Worm (Caenorhabditis elegans) whole organism, mixed stage, embryonic: ENCODE results near the gene exos-1.
A peak's percentile ranks its signal among the peaks of the same experiment; 100 is the strongest.

Experiments used
- M03D4.4 ChIP-seq: sonication (generic microtip); optimal IDR thresholded peaks from 2 replicates; lab custom pipeline; 2017; ENCODE audit warnings: mild to moderate bottlenecking, missing genetic modification characterization, missing compliant biosample characterization
- bed-3 ChIP-seq: fragments of 200-800 bp; sonication (Bioruptor generic); optimal IDR thresholded peaks from 3 replicates; lab custom pipeline; 2018; ENCODE audit warnings: mild to moderate bottlenecking, missing genetic modification characterization, moderate library complexity, missing compliant biosample characterization
- blmp-1 ChIP-seq: fragments of 150-350 bp; optimal IDR thresholded peaks from 2 replicates; lab custom pipeline; 2014; ENCODE audit warnings: missing biosample characterization, missing genetic modification characterization
- ceh-39 ChIP-seq: fragments of 150-350 bp; optimal IDR thresholded peaks from 2 replicates; lab custom pipeline; 2014; ENCODE audit warnings: missing biosample characterization, missing genetic modification characterization
- ceh-43 ChIP-seq: fragments of 200-800 bp; sonication (Bioruptor generic); optimal IDR thresholded peaks from 2 replicates; lab custom pipeline; 2018; ENCODE audit warnings: mild to moderate bottlenecking, missing genetic modification characterization, moderate library complexity, missing compliant biosample characterization
- ceh-83 ChIP-seq: fragments of 200-800 bp; sonication (Bioruptor generic); optimal IDR thresholded peaks from 2 replicates; lab custom pipeline; 2018; ENCODE audit warnings: mild to moderate bottlenecking, missing genetic modification characterization, missing compliant biosample characterization
- ces-1 ChIP-seq: fragments of 150-350 bp; optimal IDR thresholded peaks from 2 replicates; lab custom pipeline; 2014; ENCODE audit warnings: missing biosample characterization, missing genetic modification reagents, missing genetic modification characterization
- cnd-1 ChIP-seq: fragments of 200-800 bp; sonication (Bioruptor generic); optimal IDR thresholded peaks from 2 replicates; lab custom pipeline; 2018; ENCODE audit warnings: mild to moderate bottlenecking, missing genetic modification characterization, missing compliant biosample characterization
- elt-1 ChIP-seq: sonication (generic microtip); optimal IDR thresholded peaks from 2 replicates; lab custom pipeline; 2017; ENCODE audit warnings: missing genetic modification characterization, mild to moderate bottlenecking, missing compliant biosample characterization, antibody characterized with exemption, moderate library complexity, borderline replicate concordance; ENCODE audit not compliant: insufficient read depth
- elt-3 ChIP-seq: fragments of 150-350 bp; optimal IDR thresholded peaks from 2 replicates; lab custom pipeline; 2014; ENCODE audit warnings: missing biosample characterization, missing genetic modification characterization
- ham-2 ChIP-seq: fragments of 200-800 bp; sonication (Bioruptor generic); optimal IDR thresholded peaks from 2 replicates; lab custom pipeline; 2018; ENCODE audit warnings: mild to moderate bottlenecking, missing genetic modification characterization, missing compliant biosample characterization
- lin-32 ChIP-seq: fragments of 200-800 bp; sonication (Bioruptor generic); optimal IDR thresholded peaks from 2 replicates; lab custom pipeline; 2018; ENCODE audit warnings: mild to moderate bottlenecking, missing genetic modification characterization, missing compliant biosample characterization
- lsy-2 ChIP-seq: fragments of 150-350 bp; optimal IDR thresholded peaks from 2 replicates; lab custom pipeline; 2014; ENCODE audit warnings: missing biosample characterization, missing genetic modification characterization
- mab-5 ChIP-seq: fragments of 150-350 bp; optimal IDR thresholded peaks from 2 replicates; lab custom pipeline; 2014; ENCODE audit warnings: missing biosample characterization, missing genetic modification characterization
- mep-1 ChIP-seq: fragments of 150-350 bp; optimal IDR thresholded peaks from 2 replicates; lab custom pipeline; 2017; ENCODE audit warnings: missing biosample characterization, missing genetic modification reagents, missing genetic modification characterization, inconsistent platforms
- mls-2 ChIP-seq: sonication (generic microtip); optimal IDR thresholded peaks from 2 replicates; lab custom pipeline; 2016; ENCODE audit warnings: mild to moderate bottlenecking, missing genetic modification characterization, moderate library complexity, missing compliant biosample characterization
- nhr-12 ChIP-seq: fragments of 150-350 bp; optimal IDR thresholded peaks from 2 replicates; lab custom pipeline; 2014; ENCODE audit warnings: missing biosample characterization, missing genetic modification characterization
- nhr-237 ChIP-seq: fragments of 150-350 bp; optimal IDR thresholded peaks from 2 replicates; lab custom pipeline; 2014; ENCODE audit warnings: missing biosample characterization, missing genetic modification characterization
- nhr-28 ChIP-seq: fragments of 150-350 bp; optimal IDR thresholded peaks from 2 replicates; lab custom pipeline; 2014; ENCODE audit warnings: missing biosample characterization, missing genetic modification characterization
- nhr-76 ChIP-seq: sonication (generic microtip); optimal IDR thresholded peaks from 2 replicates; lab custom pipeline; 2017; ENCODE audit warnings: missing biosample characterization, missing genetic modification characterization
- pha-4 ChIP-seq: fragments of 150-350 bp; optimal IDR thresholded peaks from 2 replicates; lab custom pipeline; 2018; ENCODE audit warnings: missing biosample characterization, missing genetic modification reagents, missing genetic modification characterization
- sem-2 ChIP-seq: fragments of 200-800 bp; sonication (Bioruptor generic); optimal IDR thresholded peaks from 2 replicates; lab custom pipeline; 2018; ENCODE audit warnings: mild to moderate bottlenecking, missing genetic modification characterization, missing compliant biosample characterization
- snpc-4 ChIP-seq: fragments of 150-350 bp; optimal IDR thresholded peaks from 2 replicates; lab custom pipeline; 2014; ENCODE audit warnings: missing biosample characterization, missing genetic modification characterization
- sptf-1 ChIP-seq: sonication (generic microtip); optimal IDR thresholded peaks from 2 replicates; lab custom pipeline; 2017; ENCODE audit warnings: mild to moderate bottlenecking, missing genetic modification characterization, moderate library complexity, missing compliant biosample characterization
- tbx-8 ChIP-seq: fragments of 200-800 bp; sonication (Bioruptor generic); optimal IDR thresholded peaks from 2 replicates; lab custom pipeline; 2018; ENCODE audit warnings: mild to moderate bottlenecking, missing genetic modification characterization, moderate library complexity, missing compliant biosample characterization
- unc-120 ChIP-seq: sonication (generic microtip); optimal IDR thresholded peaks from 2 replicates; lab custom pipeline; 2017; ENCODE audit warnings: missing genetic modification characterization, missing compliant biosample characterization; ENCODE audit not compliant: poor library complexity, severe bottlenecking
- unc-39 ChIP-seq: fragments of 150-350 bp; optimal IDR thresholded peaks from 2 replicates; lab custom pipeline; 2014; ENCODE audit warnings: missing biosample characterization, missing genetic modification characterization
- unc-62 ChIP-seq: fragments of 150-350 bp; optimal IDR thresholded peaks from 2 replicates; lab custom pipeline; 2014; ENCODE audit warnings: missing biosample characterization, missing genetic modification reagents, missing genetic modification characterization
- zip-8 ChIP-seq: fragments of 150-350 bp; optimal IDR thresholded peaks from 2 replicates; lab custom pipeline; 2014; ENCODE audit warnings: missing biosample characterization, missing genetic modification characterization

The exos-1 gene

DNA sequence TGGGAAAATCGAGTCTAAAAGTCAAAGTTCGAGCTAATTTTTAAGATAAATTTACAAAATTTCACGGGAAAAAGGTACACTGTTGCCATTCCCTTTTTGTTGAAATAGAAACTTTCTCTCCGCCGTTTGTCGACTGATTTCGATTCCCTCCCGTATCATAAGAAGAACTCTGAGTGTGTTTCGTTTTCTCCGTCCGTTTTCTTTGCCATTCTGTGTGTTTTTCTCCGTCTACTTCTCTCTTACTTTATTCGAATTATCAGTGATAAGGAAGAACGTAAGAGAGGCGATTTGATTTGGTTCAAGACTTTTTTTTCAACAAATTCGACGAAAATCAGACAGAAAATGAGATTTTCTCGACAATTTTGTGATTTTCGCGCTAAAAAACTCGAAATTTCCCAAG is 37.7 kb downstream of the exos-1 start:
- TF ChIP-seq nhr-28 (tag; lab: Kevin White, UChicago) (no peak), nhr-76 (no peak), blmp-1 (tag; lab: Kevin White, UChicago) (no peak), unc-62 (no peak), mab-5 (tag; lab: Kevin White, UChicago) (no peak), sem-2 (GFP tag; lab: Kevin White, UChicago) (no peak), M03D4.4 (tag; lab: Kevin White, UChicago) (no peak), elt-1 (tag; lab: Kevin White, UChicago) (no peak), lsy-2 (tag; lab: Kevin White, UChicago) (no peak), cnd-1 (tag; lab: Kevin White, UChicago) (no peak), elt-3 (tag; lab: Kevin White, UChicago) (no peak), pha-4 (tag; lab: Kevin White, UChicago) (no peak), nhr-237 (no peak), unc-120 (tag; lab: Kevin White, UChicago) (no peak), zip-8 (tag; lab: Kevin White, UChicago) (no peak)

DNA sequence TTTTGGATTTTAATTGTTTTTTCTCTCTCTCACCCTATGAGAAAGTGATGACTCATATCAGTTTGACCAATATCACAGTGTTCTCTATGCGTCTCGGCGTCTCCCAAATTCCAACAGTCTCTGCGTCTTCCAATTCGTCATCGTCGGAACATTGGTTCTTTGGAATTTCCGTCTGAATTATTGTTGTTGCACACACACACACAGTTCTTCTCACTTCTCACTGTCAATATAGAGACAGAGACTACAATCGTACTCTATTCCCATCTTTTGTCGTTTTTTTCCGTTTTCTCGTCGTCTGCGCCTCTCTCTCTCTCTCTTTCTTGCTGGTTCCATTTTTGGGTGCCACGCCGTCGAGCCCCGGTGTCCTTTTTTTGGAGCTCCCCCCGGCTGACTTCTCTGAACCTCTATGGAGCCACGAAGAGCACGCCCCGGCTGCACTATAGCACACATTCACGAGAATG is 41.8 kb downstream of the exos-1 start:
- TF ChIP-seq blmp-1 (tag; lab: Kevin White, UChicago) (no peak), ces-1 (GFP tag; lab: Kevin White, UChicago) (no peak), zip-8 (tag; lab: Kevin White, UChicago) (no peak), elt-1 (tag; lab: Kevin White, UChicago) (no peak), nhr-237 (no peak), ceh-43 (GFP tag; lab: Kevin White, UChicago) (no peak), ceh-83 (no peak), unc-62 (no peak), unc-120 (tag; lab: Kevin White, UChicago) (no peak), mab-5 (tag; lab: Kevin White, UChicago) (no peak), ham-2 (GFP tag; lab: Kevin White, UChicago) (no peak), ceh-39 (no peak), sptf-1 (tag; lab: Kevin White, UChicago) (no peak), unc-39 (no peak), mls-2 (no peak), snpc-4 (tag; lab: Kevin White, UChicago) (no peak), mep-1 (tag; lab: Kevin White, UChicago) (no peak)

DNA sequence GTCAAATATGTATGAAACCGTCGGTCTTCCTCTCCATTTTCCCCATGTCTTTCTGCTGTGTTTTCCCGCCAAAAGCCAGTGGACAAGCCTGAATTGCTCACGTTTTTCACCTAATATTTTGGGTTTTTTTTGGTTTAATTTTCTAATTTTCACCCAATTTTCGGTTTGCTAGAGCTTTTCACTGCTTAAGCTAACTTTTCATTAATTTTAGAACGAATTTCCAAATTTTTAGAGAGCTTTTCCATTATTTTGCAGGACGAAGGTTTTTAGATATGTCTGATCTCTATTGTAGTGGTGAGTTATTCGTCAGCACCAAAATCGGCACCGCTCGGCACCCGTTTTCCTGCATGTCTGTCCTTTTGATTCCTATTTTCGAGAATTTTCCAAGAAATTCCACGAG is 44.8 kb downstream of the exos-1 start:
- TF ChIP-seq nhr-12 (tag; lab: Kevin White, UChicago), result no peak
- TF ChIP-seq bed-3 (GFP tag; lab: Kevin White, UChicago), result no peak
- no peak for TF ChIP-seq unc-62
- no peak for TF ChIP-seq mep-1 (tag; lab: Kevin White, UChicago)
- TF ChIP-seq ces-1 (GFP tag; lab: Kevin White, UChicago), result no peak
- TF ChIP-seq lin-32, result no peak
- TF ChIP-seq unc-120 (tag; lab: Kevin White, UChicago), result no peak

DNA sequence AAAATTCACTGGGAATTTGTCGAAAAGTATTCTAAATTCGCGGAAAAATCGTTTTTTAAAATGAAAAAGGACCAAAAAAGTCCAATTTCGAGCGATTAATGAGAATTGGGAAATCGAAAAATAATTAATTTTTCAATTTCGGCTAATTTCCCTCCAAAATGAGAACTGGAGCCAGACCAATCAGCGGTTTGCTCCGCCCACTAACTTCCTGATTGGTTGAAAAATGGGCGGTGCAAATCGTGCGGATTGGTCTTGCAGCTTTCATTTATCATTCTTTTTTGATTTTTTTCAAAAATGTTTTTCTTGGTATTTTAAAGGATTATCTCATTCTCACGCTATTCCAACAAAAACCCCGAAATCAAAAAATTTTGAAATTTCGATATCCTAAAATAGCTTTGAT is 45.2 kb downstream of the exos-1 start:
- TF ChIP-seq ham-2 (GFP tag; lab: Kevin White, UChicago), result no peak
- no peak for TF ChIP-seq tbx-8 (GFP tag; lab: Kevin White, UChicago)

DNA sequence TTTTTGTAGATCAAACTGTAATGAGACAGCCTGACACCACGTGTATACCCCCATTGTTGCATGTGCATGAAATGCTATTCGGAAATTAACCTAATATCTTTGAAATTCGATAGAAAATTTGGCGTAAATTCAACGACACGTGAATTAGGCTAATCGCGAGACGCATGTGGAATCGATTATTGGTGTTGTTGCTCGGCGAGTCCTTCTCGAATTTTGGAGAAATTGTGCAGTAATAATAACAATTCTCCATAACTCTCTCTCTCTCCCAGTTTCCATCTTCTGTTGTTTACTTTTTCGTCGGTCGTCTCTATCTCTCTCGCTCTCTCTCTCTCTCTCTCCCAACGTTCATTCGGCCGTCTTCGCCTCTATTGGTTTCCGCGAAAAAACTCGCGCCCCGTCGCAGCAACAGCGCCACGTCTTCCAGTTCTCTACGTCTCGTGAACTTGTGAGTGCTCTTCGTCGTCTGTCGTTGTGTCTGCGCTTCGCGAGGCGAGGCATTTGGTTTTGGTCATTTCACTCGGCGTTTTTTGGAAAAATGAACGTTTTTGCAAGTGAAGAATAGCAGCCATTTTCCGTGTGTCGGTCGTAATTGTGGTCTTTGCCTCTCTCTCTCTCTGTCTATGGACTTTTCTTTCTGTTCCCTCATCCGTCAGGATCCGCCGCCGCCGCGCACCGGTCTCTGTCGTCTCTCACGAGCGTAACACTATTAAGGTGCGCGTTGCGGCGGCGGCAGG is 45.9 kb downstream of the exos-1 start:
- TF ChIP-seq ceh-43 (GFP tag; lab: Kevin White, UChicago) (no peak), lin-32 (peak; percentile 27), pha-4 (tag; lab: Kevin White, UChicago) (peak; percentile 80), ceh-83 (no peak), ces-1 (GFP tag; lab: Kevin White, UChicago) (peak; percentile 11)
